Fruit fly (Drosophila melanogaster) whole organism, embryonic: ENCODE data around the gene Polr3I.

ENCODE experiments used
- CG11093 ChIP-seq: fragments of 200-800 bp; sonication (Bioruptor generic); IDR thresholded peaks from 3 replicates; pipeline ENCODE4 v1.3.6; 2022; ENCODE audit warnings: missing biosample characterization, missing genetic modification characterization
- CG1233 ChIP-seq: fragments of 200-800 bp; sonication (Bioruptor generic); optimal IDR thresholded peaks from 4 replicates; lab custom pipeline; 2018; ENCODE audit warnings: missing biosample characterization, mild to moderate bottlenecking, missing genetic modification characterization
- CG13296 ChIP-seq: fragments of 200-800 bp; sonication (Bioruptor generic); optimal IDR thresholded peaks from 3 replicates; lab custom pipeline; 2018; ENCODE audit warnings: missing biosample characterization, mild to moderate bottlenecking, missing genetic modification characterization
- CG14710 ChIP-seq: fragments of 200-800 bp; sonication (Bioruptor generic); optimal IDR thresholded peaks from 3 replicates; lab custom pipeline; 2019; ENCODE audit warnings: missing biosample characterization, mild to moderate bottlenecking, missing genetic modification characterization, moderate library complexity
- CG15073 ChIP-seq: fragments of 200-800 bp; sonication (Bioruptor generic); optimal IDR thresholded peaks from 2 replicates; lab custom pipeline; 2016; ENCODE audit warnings: missing biosample characterization, missing genetic modification characterization
- CG1603 ChIP-seq: fragments of 200-800 bp; sonication (Bioruptor generic); optimal IDR thresholded peaks from 2 replicates; lab custom pipeline; 2019; ENCODE audit warnings: missing biosample characterization, mild to moderate bottlenecking, missing genetic modification characterization, moderate library complexity
- CG18262 ChIP-seq: fragments of 200-800 bp; optimal IDR thresholded peaks from 3 replicates; lab custom pipeline; 2019; ENCODE audit warnings: missing biosample characterization, mild to moderate bottlenecking, missing genetic modification characterization, moderate library complexity
- CG2678 ChIP-seq: fragments of 200-800 bp; sonication (Bioruptor generic); optimal IDR thresholded peaks from 3 replicates; lab custom pipeline; 2019; ENCODE audit warnings: missing biosample characterization, mild to moderate bottlenecking, missing genetic modification characterization, moderate library complexity
- CG2875 ChIP-seq: fragments of 200-800 bp; sonication (Bioruptor generic); optimal IDR thresholded peaks from 2 replicates; lab custom pipeline; 2017; ENCODE audit warnings: missing biosample characterization, mild to moderate bottlenecking, missing genetic modification characterization, missing genetic modification reagents
- CG3281 ChIP-seq: fragments of 200-800 bp; sonication (Bioruptor generic); optimal IDR thresholded peaks from 3 replicates; lab custom pipeline; 2017; ENCODE audit warnings: missing biosample characterization, mild to moderate bottlenecking, missing genetic modification characterization
- CG43689 ChIP-seq: fragments of 200-800 bp; sonication (Bioruptor generic); IDR thresholded peaks from 2 replicates; pipeline ENCODE4 v1.3.6; 2022; ENCODE audit warnings: missing biosample characterization, missing genetic modification characterization
- CG6175 ChIP-seq: fragments of 200-800 bp; sonication (Bioruptor generic); IDR thresholded peaks from 3 replicates; pipeline ENCODE4 v1.3.6; 2022; ENCODE audit warnings: missing biosample characterization, missing genetic modification characterization
- CG8290 ChIP-seq, 3 experiments: fragments of 200-800 bp; sonication (Bioruptor generic); optimal IDR thresholded peaks; 2 replicates each; lab custom pipeline; 2016 to 2019; ENCODE audit warnings: missing biosample characterization in 3 of 3, missing genetic modification characterization in 3 of 3, mild to moderate bottlenecking in 2 of 3, moderate library complexity in 1 of 3
- CG9932 ChIP-seq: fragments of 200-800 bp; sonication (Bioruptor generic); IDR thresholded peaks from 2 replicates; pipeline ENCODE4 v1.3.6; 2022; ENCODE audit warnings: missing biosample characterization, missing genetic modification characterization
- CTCF ChIP-seq: fragments of 200-800 bp; sonication (Bioruptor generic); optimal IDR thresholded peaks from 2 replicates; lab custom pipeline; 2017; ENCODE audit warnings: missing biosample characterization, mild to moderate bottlenecking, missing genetic modification characterization, moderate library complexity
- Camta ChIP-seq: fragments of 200-800 bp; sonication (Bioruptor generic); optimal IDR thresholded peaks from 2 replicates; lab custom pipeline; 2016; ENCODE audit warnings: missing biosample characterization, missing genetic modification characterization
- CkIIα-i1 ChIP-seq: fragments of 200-800 bp; sonication (Bioruptor generic); IDR thresholded peaks from 2 replicates; pipeline ENCODE4 v1.3.6; 2022; ENCODE audit warnings: missing biosample characterization, missing genetic modification characterization
- Doc3 ChIP-seq: fragments of 200-800 bp; sonication (Bioruptor generic); IDR thresholded peaks from 3 replicates; pipeline ENCODE4 v1.3.6; 2022; ENCODE audit warnings: missing biosample characterization, missing genetic modification characterization; ENCODE audit not compliant: partially characterized antibody
- Hmr ChIP-seq: fragments of 200-800 bp; sonication (Bioruptor generic); optimal IDR thresholded peaks from 3 replicates; lab custom pipeline; 2017; ENCODE audit warnings: mild to moderate bottlenecking, missing biosample characterization, missing genetic modification reagents, missing genetic modification characterization
- Meics ChIP-seq: fragments of 200-800 bp; sonication (Bioruptor generic); optimal IDR thresholded peaks from 2 replicates; lab custom pipeline; 2017; ENCODE audit warnings: missing biosample characterization, mild to moderate bottlenecking, missing genetic modification characterization
- Neu2 ChIP-seq: fragments of 200-800 bp; sonication (Bioruptor generic); optimal IDR thresholded peaks from 3 replicates; lab custom pipeline; 2016; ENCODE audit warnings: missing biosample characterization, missing genetic modification characterization, borderline replicate concordance
- Nf-YA ChIP-seq: fragments of 200-800 bp; sonication (Bioruptor generic); IDR thresholded peaks from 2 replicates; pipeline ENCODE4 v1.3.6; 2022; ENCODE audit warnings: missing biosample characterization, missing genetic modification characterization
- Nf-YB ChIP-seq: fragments of 200-800 bp; sonication (Bioruptor generic); optimal IDR thresholded peaks from 3 replicates; lab custom pipeline; 2019; ENCODE audit warnings: missing biosample characterization, mild to moderate bottlenecking, missing genetic modification characterization, moderate library complexity
- Optix ChIP-seq: fragments of 200-800 bp; sonication (Bioruptor generic); IDR thresholded peaks from 3 replicates; pipeline ENCODE4 v1.3.6; 2022; ENCODE audit warnings: missing biosample characterization, missing genetic modification characterization
- Sox102F ChIP-seq: fragments of 200-800 bp; sonication (Bioruptor generic); optimal IDR thresholded peaks from 2 replicates; lab custom pipeline; 2018; ENCODE audit warnings: missing biosample characterization, mild to moderate bottlenecking, missing genetic modification characterization, moderate library complexity
- Ssrp ChIP-seq: fragments of 200-800 bp; sonication (Bioruptor generic); optimal IDR thresholded peaks from 2 replicates; lab custom pipeline; 2018; ENCODE audit warnings: missing biosample characterization, mild to moderate bottlenecking, missing genetic modification characterization, moderate library complexity
- amos ChIP-seq: fragments of 200-800 bp; sonication (Bioruptor generic); IDR thresholded peaks from 2 replicates; pipeline ENCODE4 v1.3.6; 2022; ENCODE audit warnings: missing biosample characterization, missing genetic modification characterization; ENCODE audit not compliant: partially characterized antibody
- ci ChIP-seq: fragments of 200-800 bp; sonication (Bioruptor generic); IDR thresholded peaks from 3 replicates; pipeline ENCODE4 v1.3.6; 2022; ENCODE audit warnings: missing biosample characterization, missing genetic modification characterization
- crp ChIP-seq, 2 experiments: fragments of 200-800 bp; sonication (Bioruptor generic); optimal IDR thresholded peaks; 2 replicates in 1 of 2; 3 replicates in 1 of 2; lab custom pipeline; 2017; ENCODE audit warnings: missing biosample characterization in 2 of 2, missing genetic modification characterization in 2 of 2, mild to moderate bottlenecking in 1 of 2, moderate library complexity in 1 of 2
- cwo ChIP-seq: fragments of 200-800 bp; sonication (Bioruptor generic); optimal IDR thresholded peaks from 3 replicates; lab custom pipeline; 2017; ENCODE audit warnings: missing biosample characterization, missing genetic modification characterization, mild to moderate bottlenecking, moderate library complexity, missing genetic modification reagents
- dan ChIP-seq: fragments of 200-800 bp; sonication (Bioruptor generic); IDR thresholded peaks from 2 replicates; pipeline ENCODE4 v1.3.6; 2022; ENCODE audit warnings: missing biosample characterization, missing genetic modification characterization
- eve ChIP-seq, 2 experiments: fragments of >200 bp; optimal IDR thresholded peaks; 2 replicates each; lab custom pipeline; 2017; ENCODE audit warnings: missing biosample characterization in 2 of 2, missing genetic modification characterization in 2 of 2
- ewg ChIP-seq: fragments of 200-800 bp; sonication (Bioruptor generic); optimal IDR thresholded peaks from 3 replicates; lab custom pipeline; 2017; ENCODE audit warnings: mild to moderate bottlenecking, missing biosample characterization, missing genetic modification reagents, missing genetic modification characterization
- fd102C ChIP-seq: fragments of 200-800 bp; sonication (Bioruptor generic); optimal IDR thresholded peaks from 2 replicates; lab custom pipeline; 2018; ENCODE audit warnings: missing biosample characterization, mild to moderate bottlenecking, missing genetic modification characterization, moderate library complexity
- grau ChIP-seq: fragments of 200-800 bp; optimal IDR thresholded peaks from 3 replicates; lab custom pipeline; 2019; ENCODE audit warnings: missing biosample characterization, mild to moderate bottlenecking, missing genetic modification characterization, moderate library complexity
- gro ChIP-seq: fragments of 200-800 bp; sonication (Bioruptor generic); optimal IDR thresholded peaks from 2 replicates; lab custom pipeline; 2016; ENCODE audit warnings: missing biosample characterization, missing genetic modification characterization
- h ChIP-seq: fragments of >200 bp; optimal IDR thresholded peaks from 2 replicates; lab custom pipeline; 2017
- hbn ChIP-seq: fragments of 200-800 bp; sonication (Bioruptor generic); IDR thresholded peaks from 2 replicates; pipeline ENCODE4 v1.3.6; 2022; ENCODE audit warnings: missing biosample characterization, missing genetic modification characterization; ENCODE audit not compliant: partially characterized antibody
- jigr1 ChIP-seq: fragments of 200-800 bp; sonication (Bioruptor generic); IDR thresholded peaks from 3 replicates; pipeline ENCODE4 v1.3.6; 2022; ENCODE audit warnings: missing biosample characterization, missing genetic modification characterization
- knrl ChIP-seq: fragments of 200-800 bp; sonication (Bioruptor generic); IDR thresholded peaks from 3 replicates; pipeline ENCODE4 v1.3.6; 2022; ENCODE audit warnings: missing biosample characterization, missing genetic modification characterization; ENCODE audit not compliant: partially characterized antibody
- mld ChIP-seq: fragments of 200-800 bp; sonication (Bioruptor generic); IDR thresholded peaks from 3 replicates; pipeline ENCODE4 v1.3.6; 2022; ENCODE audit warnings: missing biosample characterization, missing genetic modification characterization; ENCODE audit not compliant: partially characterized antibody
- nerfin-2 ChIP-seq: fragments of 200-800 bp; sonication (Bioruptor generic); IDR thresholded peaks from 2 replicates; pipeline ENCODE4 v1.3.6; 2022; ENCODE audit warnings: missing biosample characterization, missing genetic modification characterization; ENCODE audit not compliant: partially characterized antibody
- p53 ChIP-seq: fragments of 200-800 bp; sonication (Bioruptor generic); optimal IDR thresholded peaks from 2 replicates; lab custom pipeline; 2016; ENCODE audit warnings: missing biosample characterization, missing genetic modification characterization
- rib ChIP-seq: fragments of 200-800 bp; sonication (Bioruptor generic); IDR thresholded peaks from 2 replicates; pipeline ENCODE4 v1.3.6; 2022; ENCODE audit warnings: missing biosample characterization, missing genetic modification characterization
- sna ChIP-seq: fragments of 200-800 bp; sonication (Bioruptor generic); IDR thresholded peaks from 2 replicates; pipeline ENCODE4 v1.3.6; 2022; ENCODE audit warnings: missing biosample characterization, missing genetic modification characterization; ENCODE audit not compliant: partially characterized antibody
- sr ChIP-seq: fragments of 200-800 bp; sonication (Bioruptor generic); IDR thresholded peaks from 3 replicates; pipeline ENCODE4 v1.3.6; 2022; ENCODE audit warnings: missing biosample characterization, missing genetic modification characterization
- vnd ChIP-seq: fragments of 200-800 bp; sonication (Bioruptor generic); IDR thresholded peaks from 3 replicates; pipeline ENCODE4 v1.3.6; 2022; ENCODE audit warnings: missing biosample characterization, missing genetic modification characterization; ENCODE audit not compliant: partially characterized antibody
- vvl ChIP-seq: fragments of 200-800 bp; sonication (Bioruptor generic); IDR thresholded peaks from 2 replicates; pipeline ENCODE4 v1.3.6; 2022; ENCODE audit warnings: missing biosample characterization, missing genetic modification characterization
- zen ChIP-seq: fragments of 200-800 bp; sonication (Bioruptor generic); optimal IDR thresholded peaks from 3 replicates; lab custom pipeline; 2018; ENCODE audit warnings: missing biosample characterization, mild to moderate bottlenecking, missing genetic modification characterization, moderate library complexity
- zen2 ChIP-seq: fragments of 200-800 bp; sonication (Bioruptor generic); IDR thresholded peaks from 3 replicates; pipeline ENCODE4 v1.3.6; 2022; ENCODE audit warnings: missing biosample characterization, missing genetic modification characterization; ENCODE audit not compliant: partially characterized antibody

Gene Polr3I

dm6 chrX:16932820-16933386 lies 48.5 kb downstream of the Polr3I start:
- no peak for TF ChIP-seq CG1233 (GFP tag; lab: Kevin White, UChicago)
- TF ChIP-seq rib (GFP tag; lab: Robert Waterston, UW) = no peak
- TF ChIP-seq dan = no peak
- TF ChIP-seq CG2678 (tag; lab: Kevin White, UChicago) = peak; percentile 2
- no peak for TF ChIP-seq Hmr (GFP tag; lab: Kevin White, UChicago)
- no peak for TF ChIP-seq sr (GFP tag; lab: Robert Waterston, UW)
- no peak for TF ChIP-seq zen (tag; lab: Kevin White, UChicago)
- TF ChIP-seq vvl = peak; percentile 28; the same call in 1 of the 2 replicates
- TF ChIP-seq ci (GFP tag; lab: Robert Waterston, UW) = peak; percentile 37; the same call in 1 of the 3 replicates
- no peak for TF ChIP-seq fd102C (GFP tag; lab: Kevin White, UChicago)
- TF ChIP-seq CkIIα-i1 (GFP tag; lab: Robert Waterston, UW) = no peak
- no peak for TF ChIP-seq Sox102F (GFP tag; lab: Kevin White, UChicago)
- TF ChIP-seq nerfin-2 (GFP tag; lab: Robert Waterston, UW) = no peak
- no peak for TF ChIP-seq h (lab: Kevin White, UChicago)
- no peak for TF ChIP-seq Meics (GFP tag; lab: Kevin White, UChicago)
- no peak for TF ChIP-seq cwo (GFP tag; lab: Kevin White, UChicago)
- no peak for TF ChIP-seq amos (GFP tag; lab: Robert Waterston, UW)
- no peak for TF ChIP-seq CG43689 (GFP tag; lab: Robert Waterston, UW)
- no peak for TF ChIP-seq Nf-YB (GFP tag; lab: Kevin White, UChicago)
- no peak for TF ChIP-seq vnd (GFP tag; lab: Robert Waterston, UW)
- TF ChIP-seq CG6175 (GFP tag; lab: Robert Waterston, UW) = no peak
- TF ChIP-seq crp (GFP tag; optimal IDR thresholded peaks at IDR 0.05; lab: Kevin White, UChicago) = no peak
- TF ChIP-seq CG18262 (tag; lab: Kevin White, UChicago) = peak; percentile 2
- TF ChIP-seq ewg (GFP tag; lab: Kevin White, UChicago) = no peak
- TF ChIP-seq CG1603 (tag; lab: Kevin White, UChicago) = peak; percentile 16
- TF ChIP-seq CG14710 = no peak
- no peak for TF ChIP-seq Ssrp
- no peak for TF ChIP-seq CG8290 (GFP tag; optimal IDR thresholded peaks at IDR 0.05; lab: Kevin White, UChicago)
- TF ChIP-seq CG8290 (tag; optimal IDR thresholded peaks at IDR 0.05; lab: Kevin White, UChicago) = no peak
- TF ChIP-seq p53 (GFP tag; lab: Kevin White, UChicago) = no peak
- TF ChIP-seq sna (GFP tag; lab: Robert Waterston, UW) = no peak
- no peak for TF ChIP-seq grau
- no peak for TF ChIP-seq CG11093
- no peak for TF ChIP-seq zen2 (GFP tag; lab: Robert Waterston, UW)
- no peak for TF ChIP-seq jigr1 (GFP tag; lab: Robert Waterston, UW)
- TF ChIP-seq CG9932 (GFP tag; lab: Robert Waterston, UW) = no peak
- TF ChIP-seq CTCF (GFP tag; lab: Kevin White, UChicago) = no peak
- TF ChIP-seq CG3281 (GFP tag; lab: Kevin White, UChicago) = no peak
- no peak for TF ChIP-seq Optix (GFP tag; lab: Robert Waterston, UW)
- TF ChIP-seq CG15073 (GFP tag; lab: Kevin White, UChicago) = no peak
- TF ChIP-seq knrl = no peak
- TF ChIP-seq gro (GFP tag; lab: Kevin White, UChicago) = no peak
- no peak for TF ChIP-seq Nf-YA
- TF ChIP-seq CG2875 (GFP tag; lab: Kevin White, UChicago) = no peak
- TF ChIP-seq Doc3 (GFP tag; lab: Robert Waterston, UW) = no peak
- no peak for TF ChIP-seq hbn (GFP tag; lab: Robert Waterston, UW)
- no peak for TF ChIP-seq Camta (GFP tag; lab: Kevin White, UChicago)
- no peak for TF ChIP-seq mld (GFP tag; lab: Robert Waterston, UW)
- no peak for TF ChIP-seq Neu2 (GFP tag; lab: Kevin White, UChicago)
- TF ChIP-seq CG13296 (GFP tag; lab: Kevin White, UChicago) = no peak
- no peak for TF ChIP-seq eve (GFP tag; optimal IDR thresholded peaks at IDR 0.05; lab: Kevin White, UChicago)
